Worm (Caenorhabditis elegans): ENCODE measurements around the gene W03C9.1.

DNA sequence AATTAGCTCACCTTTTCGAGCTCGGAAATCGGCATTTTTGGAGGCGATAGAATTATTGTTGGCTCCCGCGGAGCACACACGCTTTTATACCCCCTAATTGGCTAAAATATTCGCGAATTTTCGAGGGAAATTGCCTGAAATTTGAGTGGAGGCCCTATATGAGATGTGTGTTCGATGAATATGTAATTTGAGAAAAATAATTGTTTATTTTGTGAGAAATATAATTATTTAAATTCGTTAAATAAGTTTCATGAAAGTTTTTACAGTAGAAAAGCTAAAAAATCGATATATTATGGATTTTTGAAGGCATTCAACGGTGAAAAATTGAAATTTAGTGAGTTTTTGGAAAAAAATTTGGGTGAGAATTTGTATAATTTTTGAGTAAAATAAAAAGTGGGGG lies 11.7 kb upstream of the W03C9.1 start, which contains the start of gene acbp-6:
- TF ChIP-seq unc-55 (GFP tag; optimal IDR thresholded peaks at IDR 0.05) (no peak), nhr-25 (tag; optimal IDR thresholded peaks at IDR 0.05) (no peak), ztf-11 (tag; optimal IDR thresholded peaks at IDR 0.05) (no peak), nhr-77 (tag; optimal IDR thresholded peaks at IDR 0.05) (no peak), fos-1 (tag; optimal IDR thresholded peaks at IDR 0.05) (no peak), lin-11 (tag; optimal IDR thresholded peaks at IDR 0.05) (no peak), nhr-21 (tag; optimal IDR thresholded peaks at IDR 0.05) (no peak)

Data from whole organism, L2 larva.